Worm (Caenorhabditis elegans) whole organism, young adult: ENCODE data around the gene nas-6.

ENCODE experiments used
- B0019.2 ChIP-seq: fragments of 200-800 bp; sonication (Bioruptor generic); conservative IDR thresholded peaks from 2 replicates; pipeline ENCODE4 v1.3.6; 2022; ENCODE audit warnings: missing genetic modification reagents, missing genetic modification characterization, missing compliant biosample characterization
- B0035.1 ChIP-seq: sonication (generic microtip); optimal IDR thresholded peaks from 2 replicates; lab custom pipeline; 2016; ENCODE audit warnings: missing genetic modification characterization, mild to moderate bottlenecking, missing compliant biosample characterization, missing genotype, missing genetic modification reagents
- B0261.1 ChIP-seq: sonication (generic microtip); optimal IDR thresholded peaks from 2 replicates; lab custom pipeline; 2016; ENCODE audit warnings: mild to moderate bottlenecking, missing genetic modification characterization, moderate library complexity, missing compliant biosample characterization
- D2030.7 ChIP-seq: fragments of 200-800 bp; sonication (Bioruptor generic); IDR thresholded peaks from 2 replicates; pipeline ENCODE4 v1.3.6; 2022; ENCODE audit warnings: missing genetic modification reagents, missing genetic modification characterization, missing compliant biosample characterization
- F10E7.11 ChIP-seq: sonication (generic microtip); optimal IDR thresholded peaks from 2 replicates; lab custom pipeline; 2017; ENCODE audit warnings: mild to moderate bottlenecking, missing genetic modification characterization, moderate library complexity, missing compliant biosample characterization
- F22D6.2 ChIP-seq: sonication (generic microtip); optimal IDR thresholded peaks from 2 replicates; lab custom pipeline; 2016; ENCODE audit warnings: mild to moderate bottlenecking, missing genetic modification characterization, missing compliant biosample characterization
- F23B12.7 ChIP-seq: sonication (generic microtip); optimal IDR thresholded peaks from 2 replicates; lab custom pipeline; 2017; ENCODE audit warnings: missing genetic modification characterization, mild to moderate bottlenecking, missing compliant biosample characterization, antibody characterized with exemption, moderate library complexity; ENCODE audit not compliant: insufficient read depth
- F33H1.4 ChIP-seq: fragments of 200-800 bp; sonication (Bioruptor generic); IDR thresholded peaks from 2 replicates; pipeline ENCODE4 v1.3.6; 2022; ENCODE audit warnings: missing genetic modification reagents, missing genetic modification characterization, missing compliant biosample characterization
- F52B5.7 ChIP-seq: sonication (generic microtip); optimal IDR thresholded peaks from 2 replicates; lab custom pipeline; 2016; ENCODE audit warnings: mild to moderate bottlenecking, missing genetic modification characterization, missing compliant biosample characterization
- K11D2.4 ChIP-seq: fragments of 200-800 bp; sonication (Bioruptor generic); IDR thresholded peaks from 2 replicates; pipeline ENCODE4 v1.3.6; 2022; ENCODE audit warnings: missing genetic modification reagents, missing genetic modification characterization, missing compliant biosample characterization
- T07F8.4 ChIP-seq: sonication (generic microtip); optimal IDR thresholded peaks from 2 replicates; lab custom pipeline; 2016; ENCODE audit warnings: mild to moderate bottlenecking, missing genetic modification characterization, moderate library complexity, missing compliant biosample characterization
- Y79H2A.3 ChIP-seq: fragments of 200-800 bp; sonication (Bioruptor generic); conservative IDR thresholded peaks from 2 replicates; pipeline ENCODE4 v1.3.6; 2022; ENCODE audit warnings: missing genetic modification reagents, missing genetic modification characterization, missing compliant biosample characterization
- Y95B8A.8 ChIP-seq: fragments of 200-800 bp; sonication (Bioruptor generic); IDR thresholded peaks from 2 replicates; pipeline ENCODE4 v1.3.6; 2022; ENCODE audit warnings: missing genetic modification reagents, missing genetic modification characterization, missing compliant biosample characterization
- attf-6 ChIP-seq: fragments of 200-800 bp; sonication (Bioruptor generic); IDR thresholded peaks from 2 replicates; pipeline ENCODE4 v1.3.6; 2022; ENCODE audit warnings: missing genetic modification reagents, missing genetic modification characterization, missing compliant biosample characterization
- cebp-2 ChIP-seq: fragments of 200-800 bp; sonication (Bioruptor generic); IDR thresholded peaks from 2 replicates; pipeline ENCODE4 v1.3.6; 2022; ENCODE audit warnings: missing genetic modification characterization, missing compliant biosample characterization
- ceh-40 ChIP-seq: fragments of 200-800 bp; sonication (Bioruptor generic); IDR thresholded peaks from 2 replicates; pipeline ENCODE4 v1.3.6; 2022; ENCODE audit warnings: missing genetic modification characterization, missing compliant biosample characterization
- die-1 ChIP-seq: sonication (generic microtip); optimal IDR thresholded peaks from 2 replicates; lab custom pipeline; 2016; ENCODE audit warnings: missing genotype, mild to moderate bottlenecking, missing genetic modification characterization, missing compliant biosample characterization
- efl-1 ChIP-seq: fragments of 150-350 bp; optimal IDR thresholded peaks from 2 replicates; lab custom pipeline; 2014; ENCODE audit warnings: missing biosample characterization, missing genetic modification reagents, missing genetic modification characterization
- gei-17 ChIP-seq: fragments of 200-800 bp; sonication (Bioruptor generic); optimal IDR thresholded peaks from 2 replicates; lab custom pipeline; 2018; ENCODE audit warnings: mild to moderate bottlenecking, missing genetic modification characterization, missing compliant biosample characterization
- hmg-1.2 ChIP-seq: fragments of 200-800 bp; sonication (Bioruptor generic); IDR thresholded peaks from 2 replicates; pipeline ENCODE4 v1.3.6; 2022; ENCODE audit warnings: missing genetic modification reagents, missing genetic modification characterization, missing compliant biosample characterization
- lin-35 ChIP-seq, 3 experiments: fragments of 150-350 bp in 2 of 3; sonication (generic microtip) in 1 of 3; optimal IDR thresholded peaks; 2 replicates each; lab custom pipeline; 2014 to 2018; ENCODE audit warnings: missing biosample characterization in 3 of 3, missing genetic modification characterization in 3 of 3, missing genetic modification reagents in 3 of 3
- lin-40 ChIP-seq: sonication (generic microtip); optimal IDR thresholded peaks from 2 replicates; lab custom pipeline; 2016; ENCODE audit warnings: missing genetic modification characterization, mild to moderate bottlenecking, missing compliant biosample characterization, missing genotype, missing genetic modification reagents
- lin-54 ChIP-seq: fragments of 200-800 bp; sonication (Bioruptor generic); optimal IDR thresholded peaks from 2 replicates; lab custom pipeline; 2018; ENCODE audit warnings: mild to moderate bottlenecking, missing genetic modification characterization, missing compliant biosample characterization
- lsy-27 ChIP-seq: sonication (generic microtip); optimal IDR thresholded peaks from 2 replicates; lab custom pipeline; 2017; ENCODE audit warnings: missing genetic modification characterization, mild to moderate bottlenecking, missing compliant biosample characterization, antibody characterized with exemption, missing genotype, borderline replicate concordance; ENCODE audit not compliant: insufficient read depth
- madf-3 ChIP-seq: fragments of 200-800 bp; sonication (Bioruptor generic); IDR thresholded peaks from 2 replicates; pipeline ENCODE4 v1.3.6; 2022; ENCODE audit warnings: missing genetic modification reagents, missing genetic modification characterization, missing compliant biosample characterization
- madf-6 ChIP-seq: fragments of 200-800 bp; sonication (Bioruptor generic); IDR thresholded peaks from 2 replicates; pipeline ENCODE4 v1.3.6; 2022; ENCODE audit warnings: missing genetic modification reagents, missing genetic modification characterization, missing compliant biosample characterization
- mes-4 ChIP-seq: sonication (generic microtip); optimal IDR thresholded peaks from 2 replicates; lab custom pipeline; 2016; ENCODE audit warnings: missing genotype, missing genetic modification characterization, missing compliant biosample characterization
- nhr-120 ChIP-seq: fragments of 200-800 bp; sonication (Bioruptor generic); IDR thresholded peaks from 2 replicates; pipeline ENCODE4 v1.3.6; 2022; ENCODE audit warnings: missing genetic modification characterization, missing compliant biosample characterization
- pbrm-1 ChIP-seq: fragments of 200-800 bp; sonication (Bioruptor generic); IDR thresholded peaks from 2 replicates; pipeline ENCODE4 v1.3.6; 2022; ENCODE audit warnings: missing genetic modification reagents, missing genetic modification characterization, missing compliant biosample characterization
- rec-8 ChIP-seq, 2 experiments: sonication (generic microtip); optimal IDR thresholded peaks; 2 replicates each; lab custom pipeline; 2016; ENCODE audit warnings: mild to moderate bottlenecking in 2 of 2, missing genetic modification characterization in 2 of 2, missing genetic modification reagents in 2 of 2, missing genotype in 2 of 2, missing biosample characterization in 1 of 2, missing compliant biosample characterization in 1 of 2, moderate library complexity in 1 of 2
- snpc-1.1 ChIP-seq: sonication (generic microtip); optimal IDR thresholded peaks from 2 replicates; lab custom pipeline; 2017; ENCODE audit warnings: missing genetic modification characterization, mild to moderate bottlenecking, missing compliant biosample characterization, antibody characterized with exemption, moderate library complexity, missing genotype, missing genetic modification reagents; ENCODE audit not compliant: insufficient read depth
- snpc-3.4 ChIP-seq: sonication (generic microtip); optimal IDR thresholded peaks from 2 replicates; lab custom pipeline; 2017; ENCODE audit warnings: missing genetic modification characterization, mild to moderate bottlenecking, missing compliant biosample characterization, antibody characterized with exemption, moderate library complexity, missing genotype, missing genetic modification reagents
- tbp1 ChIP-seq: fragments of 200-800 bp; sonication (Bioruptor generic); optimal IDR thresholded peaks from 2 replicates; lab custom pipeline; 2018; ENCODE audit warnings: mild to moderate bottlenecking, missing genetic modification characterization, missing compliant biosample characterization
- tbx-9 ChIP-seq: sonication (generic microtip); optimal IDR thresholded peaks from 2 replicates; lab custom pipeline; 2016; ENCODE audit warnings: borderline replicate concordance, missing genetic modification characterization, inconsistent platforms, missing compliant biosample characterization
- zfh-2 ChIP-seq: fragments of 200-800 bp; sonication (Bioruptor generic); conservative IDR thresholded peaks from 2 replicates; pipeline ENCODE4 v1.3.6; 2022; ENCODE audit warnings: missing genetic modification reagents, missing genetic modification characterization, missing compliant biosample characterization
- ztf-6 ChIP-seq: fragments of 200-800 bp; sonication (Bioruptor generic); IDR thresholded peaks from 2 replicates; pipeline ENCODE4 v1.3.6; 2022; ENCODE audit warnings: missing genetic modification reagents, missing genetic modification characterization, missing compliant biosample characterization

The nas-6 gene

DNA sequence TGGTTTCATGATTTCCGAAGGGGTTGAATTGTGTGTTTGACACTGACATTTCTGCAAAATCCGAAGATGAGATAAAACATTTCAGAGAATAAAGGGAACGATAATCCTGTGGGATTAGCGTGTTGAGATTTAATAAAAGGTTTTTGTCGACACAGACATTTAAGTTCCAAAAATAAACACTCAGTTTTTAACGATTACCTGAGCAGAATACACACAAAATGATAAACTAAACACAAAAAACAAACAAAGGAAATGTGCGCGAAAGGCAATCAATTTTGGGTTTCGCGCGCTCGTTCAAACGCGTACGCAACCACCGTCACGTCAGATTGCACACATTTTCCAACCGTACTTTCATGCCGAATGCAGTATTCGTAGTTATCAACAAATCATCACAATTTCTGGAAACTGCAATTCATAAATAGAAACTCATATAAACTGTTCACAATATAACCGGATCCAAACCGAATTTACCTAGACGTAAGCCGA lies 29.3 kb downstream of the nas-6 start, which contains the start of gene rif-1.1 (continued):
- TF ChIP-seq zfh-2 (no peak), attf-6 (GFP tag; lab: Robert Waterston, UW) (peak; percentile 87), mes-4 (no peak), tbp1 (GFP tag; lab: Kevin White, UChicago) (peak; percentile 59), snpc-3.4 (tag; lab: Kevin White, UChicago) (peak; percentile 67), lin-54 (GFP tag; lab: Kevin White, UChicago) (peak; percentile 88), madf-6 (peak; percentile 92), B0261.1 (tag; lab: Kevin White, UChicago) (no peak), snpc-1.1 (tag; lab: Kevin White, UChicago) (no peak), cebp-2 (GFP tag; lab: Robert Waterston, UW) (no peak), F22D6.2 (no peak), rec-8 (tag; optimal IDR thresholded peaks at IDR 0.05; lab: Kevin White, UChicago) (no peak), lin-35 (GFP tag; optimal IDR thresholded peaks at IDR 0.05; lab: Kevin White, UChicago) (peak in 1 of 3 experiments; percentile 43), madf-3 (GFP tag; lab: Robert Waterston, UW) (peak; percentile 87), Y95B8A.8 (peak; percentile 53; the same call in 1 of the 2 replicates), ztf-6 (GFP tag; lab: Robert Waterston, UW) (no peak), pbrm-1 (GFP tag; lab: Robert Waterston, UW) (peak; percentile 75), tbx-9 (tag; lab: Kevin White, UChicago) (no peak), B0019.2 (GFP tag; lab: Robert Waterston, UW) (peak; percentile 64), Y79H2A.3 (GFP tag; lab: Robert Waterston, UW) (no peak), F23B12.7 (tag; lab: Kevin White, UChicago) (no peak), lin-40 (no peak)

DNA sequence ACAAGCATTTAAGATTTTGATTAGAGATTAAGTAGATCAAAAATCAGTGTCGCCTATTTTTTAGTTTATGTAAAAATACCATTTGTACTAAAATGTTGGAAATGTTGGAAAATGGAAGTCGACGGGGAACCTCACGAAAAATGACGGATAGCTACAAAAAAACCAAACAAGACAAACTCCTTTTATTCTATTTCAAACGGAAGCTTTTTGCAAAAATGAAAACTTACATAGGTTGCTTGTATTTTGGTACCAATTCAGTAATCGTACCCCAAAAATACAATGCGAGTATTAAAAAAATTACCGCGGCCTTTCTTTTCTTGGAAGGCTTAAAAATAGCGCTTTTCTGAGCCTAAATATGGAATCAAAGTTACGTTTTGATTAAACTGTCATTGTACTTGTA lies 36.6 kb downstream of the nas-6 start:
- no peak for TF ChIP-seq B0035.1
- no peak for TF ChIP-seq F10E7.11 (tag; lab: Kevin White, UChicago)
- no peak for TF ChIP-seq F33H1.4 (GFP tag; lab: Robert Waterston, UW)
- TF ChIP-seq hmg-1.2 (GFP tag; lab: Robert Waterston, UW), result no peak
- TF ChIP-seq nhr-120, result no peak
- no peak for TF ChIP-seq K11D2.4 (GFP tag; lab: Robert Waterston, UW)
- TF ChIP-seq die-1 (tag; lab: Kevin White, UChicago), result no peak
- TF ChIP-seq lsy-27 (tag; lab: Kevin White, UChicago), result no peak
- TF ChIP-seq B0261.1 (tag; lab: Kevin White, UChicago), result no peak
- TF ChIP-seq efl-1, result no peak
- TF ChIP-seq T07F8.4 (tag; lab: Kevin White, UChicago), result no peak
- TF ChIP-seq cebp-2 (GFP tag; lab: Robert Waterston, UW), result no peak
- TF ChIP-seq ceh-40 (GFP tag; lab: Robert Waterston, UW), result no peak
- no peak for TF ChIP-seq D2030.7 (GFP tag; lab: Robert Waterston, UW)
- no peak for TF ChIP-seq F22D6.2
- no peak for TF ChIP-seq gei-17 (GFP tag; lab: Kevin White, UChicago)
- TF ChIP-seq F52B5.7 (tag; lab: Kevin White, UChicago), result no peak
